Fruit fly (Drosophila melanogaster) whole organism, embryonic: ENCODE data around the gene Kah.

ENCODE experiments used
- Aef1 ChIP-seq: fragments of 200-800 bp; sonication (Bioruptor generic); IDR thresholded peaks from 3 replicates; pipeline ENCODE4 v1.3.6; 2022; ENCODE audit warnings: missing biosample characterization, missing genetic modification characterization
- B-H2 ChIP-seq: fragments of 200-800 bp; sonication (Bioruptor generic); optimal IDR thresholded peaks from 2 replicates; lab custom pipeline; 2018; ENCODE audit warnings: missing biosample characterization, mild to moderate bottlenecking, missing genetic modification characterization
- CG10267 ChIP-seq: fragments of 200-800 bp; sonication (Bioruptor generic); optimal IDR thresholded peaks from 2 replicates; lab custom pipeline; 2018; ENCODE audit warnings: missing biosample characterization, mild to moderate bottlenecking, missing genetic modification characterization, moderate library complexity
- CG10274 ChIP-seq: fragments of 200-800 bp; sonication (Bioruptor generic); optimal IDR thresholded peaks from 3 replicates; lab custom pipeline; 2017; ENCODE audit warnings: missing biosample characterization, mild to moderate bottlenecking, missing genetic modification characterization
- CG11695 ChIP-seq: fragments of 200-800 bp; sonication (Bioruptor generic); IDR thresholded peaks from 3 replicates; pipeline ENCODE4 v1.3.6; 2022; ENCODE audit warnings: missing biosample characterization, missing genetic modification characterization
- CG12155 ChIP-seq: fragments of 200-800 bp; sonication (Bioruptor generic); optimal IDR thresholded peaks from 3 replicates; lab custom pipeline; 2016; ENCODE audit warnings: missing biosample characterization, missing genetic modification characterization
- CG14050 ChIP-seq: fragments of 200-800 bp; sonication (Bioruptor generic); IDR thresholded peaks from 3 replicates; pipeline ENCODE4 v1.3.6; 2022; ENCODE audit warnings: missing biosample characterization, missing genetic modification characterization
- CG14710 ChIP-seq: fragments of 200-800 bp; sonication (Bioruptor generic); optimal IDR thresholded peaks from 3 replicates; lab custom pipeline; 2019; ENCODE audit warnings: missing biosample characterization, mild to moderate bottlenecking, missing genetic modification characterization, moderate library complexity
- CG15011 ChIP-seq: fragments of 200-800 bp; sonication (Bioruptor generic); optimal IDR thresholded peaks from 3 replicates; lab custom pipeline; 2018; ENCODE audit warnings: missing biosample characterization, mild to moderate bottlenecking, missing genetic modification characterization
- CG15479 ChIP-seq: fragments of 200-800 bp; sonication (Bioruptor generic); optimal IDR thresholded peaks from 3 replicates; lab custom pipeline; 2019; ENCODE audit warnings: missing biosample characterization, mild to moderate bottlenecking, missing genetic modification characterization, moderate library complexity
- CG15514 ChIP-seq: fragments of 200-800 bp; sonication (Bioruptor generic); optimal IDR thresholded peaks from 3 replicates; lab custom pipeline; 2017; ENCODE audit warnings: missing biosample characterization, missing genetic modification characterization, mild to moderate bottlenecking, moderate library complexity, missing genetic modification reagents
- CG17361 ChIP-seq: fragments of 200-800 bp; sonication (Bioruptor generic); IDR thresholded peaks from 3 replicates; pipeline ENCODE4 v1.3.6; 2022; ENCODE audit warnings: missing biosample characterization, missing genetic modification characterization
- CG17568 ChIP-seq: fragments of 200-800 bp; sonication (Bioruptor generic); optimal IDR thresholded peaks from 2 replicates; lab custom pipeline; 2018; ENCODE audit warnings: missing biosample characterization, mild to moderate bottlenecking, missing genetic modification characterization, moderate library complexity
- CG17912 ChIP-seq: fragments of 200-800 bp; sonication (Bioruptor generic); optimal IDR thresholded peaks from 2 replicates; lab custom pipeline; 2018; ENCODE audit warnings: missing biosample characterization, mild to moderate bottlenecking, missing genetic modification characterization
- CG18011 ChIP-seq: fragments of 200-800 bp; sonication (Bioruptor generic); optimal IDR thresholded peaks from 2 replicates; lab custom pipeline; 2017; ENCODE audit warnings: missing biosample characterization, missing genetic modification characterization, mild to moderate bottlenecking, moderate library complexity, missing genotype
- CG3281 ChIP-seq: fragments of 200-800 bp; sonication (Bioruptor generic); optimal IDR thresholded peaks from 3 replicates; lab custom pipeline; 2017; ENCODE audit warnings: missing biosample characterization, mild to moderate bottlenecking, missing genetic modification characterization
- CG3407 ChIP-seq: fragments of 200-800 bp; sonication (Bioruptor generic); optimal IDR thresholded peaks from 2 replicates; lab custom pipeline; 2018; ENCODE audit warnings: missing biosample characterization, mild to moderate bottlenecking, missing genetic modification characterization
- CG3847 ChIP-seq: fragments of 200-800 bp; sonication (Bioruptor generic); IDR thresholded peaks from 2 replicates; pipeline ENCODE4 v1.3.6; 2022; ENCODE audit warnings: missing biosample characterization, missing genetic modification characterization
- CG4617 ChIP-seq: fragments of 200-800 bp; sonication (Bioruptor generic); optimal IDR thresholded peaks from 3 replicates; lab custom pipeline; 2016; ENCODE audit warnings: missing biosample characterization, missing genetic modification characterization, borderline replicate concordance
- CG4730 ChIP-seq: fragments of 200-800 bp; sonication (Bioruptor generic); IDR thresholded peaks from 2 replicates; pipeline ENCODE4 v1.3.6; 2022; ENCODE audit warnings: missing biosample characterization, missing genetic modification characterization
- CG4854 ChIP-seq: fragments of 200-800 bp; sonication (Bioruptor generic); optimal IDR thresholded peaks from 2 replicates; lab custom pipeline; 2016; ENCODE audit warnings: missing biosample characterization, missing genetic modification characterization, inconsistent platforms
- CG5245 ChIP-seq: fragments of 200-800 bp; sonication (Bioruptor generic); optimal IDR thresholded peaks from 3 replicates; lab custom pipeline; 2016; ENCODE audit warnings: missing biosample characterization, missing genetic modification characterization
- CG5953 ChIP-seq: fragments of 200-800 bp; sonication (Bioruptor generic); IDR thresholded peaks from 2 replicates; pipeline ENCODE4 v1.3.6; 2022; ENCODE audit warnings: missing biosample characterization, missing genetic modification characterization
- CG6765 ChIP-seq: fragments of 200-800 bp; sonication (Bioruptor generic); optimal IDR thresholded peaks from 3 replicates; lab custom pipeline; 2017; ENCODE audit warnings: missing biosample characterization, mild to moderate bottlenecking, missing genetic modification characterization
- CG7556 ChIP-seq: fragments of 200-800 bp; sonication (Bioruptor generic); optimal IDR thresholded peaks from 2 replicates; lab custom pipeline; 2017; ENCODE audit warnings: missing biosample characterization, mild to moderate bottlenecking, missing genetic modification characterization
- CG8359 ChIP-seq: fragments of 200-800 bp; sonication (Bioruptor generic); optimal IDR thresholded peaks from 2 replicates; lab custom pipeline; 2017; ENCODE audit warnings: missing biosample characterization, mild to moderate bottlenecking, missing genetic modification characterization, borderline replicate concordance
- CG8478 ChIP-seq: fragments of >200 bp; optimal IDR thresholded peaks from 2 replicates; lab custom pipeline; 2018
- CG9609 ChIP-seq: fragments of 200-800 bp; sonication (Bioruptor generic); optimal IDR thresholded peaks from 3 replicates; lab custom pipeline; 2016; ENCODE audit warnings: missing biosample characterization, missing genetic modification characterization
- Dbx ChIP-seq: fragments of 200-800 bp; sonication (Bioruptor generic); IDR thresholded peaks from 3 replicates; pipeline ENCODE4 v1.3.6; 2022; ENCODE audit warnings: missing biosample characterization, missing genetic modification characterization
- Drgx ChIP-seq: fragments of 200-800 bp; sonication (Bioruptor generic); IDR thresholded peaks from 2 replicates; pipeline ENCODE4 v1.3.6; 2022; ENCODE audit warnings: missing biosample characterization, missing genetic modification characterization
- Ets65A ChIP-seq: fragments of 200-800 bp; sonication (Bioruptor generic); peaks from one replicate; lab custom pipeline; 2016; ENCODE audit warnings: missing biosample characterization, missing genetic modification characterization
- Lim3 ChIP-seq: fragments of 200-800 bp; sonication (Bioruptor generic); IDR thresholded peaks from 2 replicates; pipeline ENCODE4 v1.3.6; 2022; ENCODE audit warnings: missing biosample characterization, missing genetic modification characterization
- Sin3A ChIP-seq: fragments of >200 bp; optimal IDR thresholded peaks from 2 replicates; lab custom pipeline; 2018
- Ssrp ChIP-seq: fragments of 200-800 bp; sonication (Bioruptor generic); optimal IDR thresholded peaks from 2 replicates; lab custom pipeline; 2018; ENCODE audit warnings: missing biosample characterization, mild to moderate bottlenecking, missing genetic modification characterization, moderate library complexity
- bigmax ChIP-seq: fragments of 200-800 bp; sonication (Bioruptor generic); optimal IDR thresholded peaks from 2 replicates; lab custom pipeline; 2018; ENCODE audit warnings: missing biosample characterization, mild to moderate bottlenecking, missing genetic modification characterization
- bowl ChIP-seq: fragments of 200-800 bp; sonication (Bioruptor generic); IDR thresholded peaks from 2 replicates; pipeline ENCODE4 v1.3.6; 2022; ENCODE audit warnings: missing biosample characterization, missing genetic modification characterization
- cato ChIP-seq: fragments of 200-800 bp; sonication (Bioruptor generic); optimal IDR thresholded peaks from 2 replicates; lab custom pipeline; 2016; ENCODE audit warnings: missing biosample characterization, missing genetic modification characterization, borderline replicate concordance
- da ChIP-seq: fragments of 200-800 bp; sonication (Bioruptor generic); optimal IDR thresholded peaks from 2 replicates; lab custom pipeline; 2016; ENCODE audit warnings: missing biosample characterization, missing genetic modification characterization
- danr ChIP-seq: fragments of 200-800 bp; sonication (Bioruptor generic); IDR thresholded peaks from 2 replicates; pipeline ENCODE4 v1.3.6; 2022; ENCODE audit warnings: missing biosample characterization, missing genetic modification characterization
- gcm2 ChIP-seq: fragments of 200-800 bp; sonication (Bioruptor generic); optimal IDR thresholded peaks from 2 replicates; lab custom pipeline; 2016; ENCODE audit warnings: missing biosample characterization, missing genetic modification characterization
- lola ChIP-seq, 3 experiments: fragments of >200 bp in 2 of 3; fragments of 200-800 bp in 1 of 3; sonication (Bioruptor generic) in 1 of 3; optimal IDR thresholded peaks; 2 replicates each; lab custom pipeline; 2017 to 2019; ENCODE audit warnings: missing biosample characterization in 3 of 3, missing genetic modification characterization in 3 of 3, mild to moderate bottlenecking in 1 of 3, moderate library complexity in 1 of 3
- lov ChIP-seq, 2 experiments: fragments of 200-800 bp in 1 of 2; fragments of >200 bp in 1 of 2; sonication (Bioruptor generic) in 1 of 2; IDR thresholded peaks in 1 of 2; optimal IDR thresholded peaks in 1 of 2; 2 replicates in 1 of 2; 3 replicates in 1 of 2; pipeline versions ENCODE4 v1.3.6 to Lab custom; 2017 to 2022; ENCODE audit warnings: missing biosample characterization in 1 of 2, missing genetic modification characterization in 1 of 2
- prd ChIP-seq, 3 experiments: fragments of >200 bp in 2 of 3; fragments of 200-800 bp in 1 of 3; sonication (Bioruptor generic) in 1 of 3; optimal IDR thresholded peaks in 2 of 3; IDR thresholded peaks in 1 of 3; 2 replicates in 2 of 3; 3 replicates in 1 of 3; pipeline versions ENCODE4 v1.3.6 to Lab custom; 2017 to 2022; ENCODE audit warnings: missing biosample characterization in 1 of 3, missing genetic modification characterization in 1 of 3
- schlank ChIP-seq: fragments of 200-800 bp; sonication (Bioruptor generic); optimal IDR thresholded peaks from 2 replicates; lab custom pipeline; 2018; ENCODE audit warnings: missing biosample characterization, mild to moderate bottlenecking, missing genetic modification characterization
- shn ChIP-seq: fragments of 200-800 bp; sonication (Bioruptor generic); optimal IDR thresholded peaks from 3 replicates; lab custom pipeline; 2016; ENCODE audit warnings: missing biosample characterization, missing genetic modification characterization
- sna ChIP-seq: fragments of 200-800 bp; sonication (Bioruptor generic); IDR thresholded peaks from 2 replicates; pipeline ENCODE4 v1.3.6; 2022; ENCODE audit warnings: missing biosample characterization, missing genetic modification characterization; ENCODE audit not compliant: partially characterized antibody
- tap ChIP-seq: fragments of 200-800 bp; optimal IDR thresholded peaks from 3 replicates; lab custom pipeline; 2019; ENCODE audit warnings: missing biosample characterization, mild to moderate bottlenecking, missing genetic modification characterization, moderate library complexity
- tio ChIP-seq: fragments of 200-800 bp; sonication (Bioruptor generic); optimal IDR thresholded peaks from 2 replicates; lab custom pipeline; 2017; ENCODE audit warnings: missing biosample characterization, missing genetic modification characterization, inconsistent platforms
- unc-4 ChIP-seq: fragments of 200-800 bp; sonication (Bioruptor generic); IDR thresholded peaks from 2 replicates; pipeline ENCODE4 v1.3.6; 2022; ENCODE audit warnings: missing biosample characterization, missing genetic modification characterization; ENCODE audit not compliant: partially characterized antibody

Gene Kah

dm6 chr3L:603847-604550 is 14.9 kb upstream of the Kah start, which contains the start of gene CG13893 (continued):
- TF ChIP-seq CG10267 (tag; lab: Kevin White, UChicago), result no peak
- peak; percentile 67; the same call in 2 of the 3 replicates for TF ChIP-seq Dbx
- no peak for TF ChIP-seq da (GFP tag; lab: Kevin White, UChicago)
- TF ChIP-seq CG8359 (GFP tag; lab: Kevin White, UChicago), result no peak
- TF ChIP-seq CG15011 (GFP tag; lab: Kevin White, UChicago), result no peak
- no peak for TF ChIP-seq danr
- no peak for TF ChIP-seq lov (optimal IDR thresholded peaks at IDR 0.05; lab: Kevin White, UChicago)
- TF ChIP-seq lov (GFP tag; IDR thresholded peaks at IDR 0.05; lab: Robert Waterston, UW), result 0 out of 3 replicates have a peak, but pooled peaks have one; percentile 33
- TF ChIP-seq tio, result no peak
- TF ChIP-seq CG14050 (GFP tag; lab: Robert Waterston, UW), result no peak
- no peak for TF ChIP-seq CG5953 (GFP tag; lab: Robert Waterston, UW)
- TF ChIP-seq unc-4 (GFP tag; lab: Robert Waterston, UW), result peak; percentile 39; the same call in 1 of the 2 replicates
- peak; percentile 39 for TF ChIP-seq CG6765
- no peak; the same call in 1 of the 2 replicates for TF ChIP-seq bowl
- TF ChIP-seq CG3281 (GFP tag; lab: Kevin White, UChicago), result peak; percentile 44
- TF ChIP-seq Aef1 (GFP tag; lab: Robert Waterston, UW), result no peak
- no peak for TF ChIP-seq CG3847 (GFP tag; lab: Robert Waterston, UW)
- TF ChIP-seq CG14710 (tag; lab: Kevin White, UChicago), result no peak
- TF ChIP-seq gcm2 (GFP tag; lab: Kevin White, UChicago), result no peak
- no peak for TF ChIP-seq CG4617
- TF ChIP-seq CG17912 (GFP tag; lab: Kevin White, UChicago), result no peak
- TF ChIP-seq lola (GFP tag; optimal IDR thresholded peaks at IDR 0.05; lab: Kevin White, UChicago), result no peak
- no peak for TF ChIP-seq CG10274 (GFP tag; lab: Kevin White, UChicago)
- TF ChIP-seq Lim3 (GFP tag; lab: Robert Waterston, UW), result no peak
- peak; percentile 35 for TF ChIP-seq bigmax (GFP tag; lab: Kevin White, UChicago)
- no peak for TF ChIP-seq Ssrp
- TF ChIP-seq tap (tag; lab: Kevin White, UChicago), result no peak
- peak; percentile 24; the same call in 1 of the 2 replicates for TF ChIP-seq Drgx (GFP tag; lab: Robert Waterston, UW)
- peak; percentile 26 for TF ChIP-seq CG4854 (GFP tag; lab: Kevin White, UChicago)
- TF ChIP-seq CG15479 (GFP tag; lab: Kevin White, UChicago), result no peak
- TF ChIP-seq CG17568 (GFP tag; lab: Kevin White, UChicago), result no peak
- TF ChIP-seq CG15514 (GFP tag; lab: Kevin White, UChicago), result peak; percentile 43
- no peak for TF ChIP-seq CG3407 (GFP tag; lab: Kevin White, UChicago)
- no peak for TF ChIP-seq CG8478 (lab: Kevin White, UChicago)
- TF ChIP-seq CG11695, result peak; percentile 29; the same call in 1 of the 3 replicates
- TF ChIP-seq prd (optimal IDR thresholded peaks at IDR 0.05; lab: Kevin White, UChicago), result no peak
- peak; percentile 8; the same call in 1 of the 3 replicates for TF ChIP-seq prd (GFP tag; IDR thresholded peaks at IDR 0.05; lab: Robert Waterston, UW)
- TF ChIP-seq Ets65A (GFP tag; lab: Kevin White, UChicago), result no peak
- no peak for TF ChIP-seq cato (GFP tag; lab: Kevin White, UChicago)
- no peak for TF ChIP-seq shn (GFP tag; lab: Kevin White, UChicago)
- no peak for TF ChIP-seq CG12155 (GFP tag; lab: Kevin White, UChicago)
- no peak for TF ChIP-seq CG5245 (GFP tag; lab: Kevin White, UChicago)
- TF ChIP-seq Sin3A (lab: Kevin White, UChicago), result no peak
- no peak for TF ChIP-seq sna (GFP tag; lab: Robert Waterston, UW)
- TF ChIP-seq CG9609 (GFP tag; lab: Kevin White, UChicago), result no peak
- TF ChIP-seq schlank (tag; lab: Kevin White, UChicago), result peak; percentile 45
- no peak for TF ChIP-seq CG18011
- TF ChIP-seq CG7556 (GFP tag; lab: Kevin White, UChicago), result no peak
- no peak for TF ChIP-seq CG17361 (GFP tag; lab: Robert Waterston, UW)
- peak; percentile 38 for TF ChIP-seq B-H2 (GFP tag; lab: Kevin White, UChicago)
- no peak for TF ChIP-seq CG4730 (GFP tag; lab: Robert Waterston, UW)
